Worm (Caenorhabditis elegans): Measurements from ENCODE around the gene nmy-3.

DNA sequence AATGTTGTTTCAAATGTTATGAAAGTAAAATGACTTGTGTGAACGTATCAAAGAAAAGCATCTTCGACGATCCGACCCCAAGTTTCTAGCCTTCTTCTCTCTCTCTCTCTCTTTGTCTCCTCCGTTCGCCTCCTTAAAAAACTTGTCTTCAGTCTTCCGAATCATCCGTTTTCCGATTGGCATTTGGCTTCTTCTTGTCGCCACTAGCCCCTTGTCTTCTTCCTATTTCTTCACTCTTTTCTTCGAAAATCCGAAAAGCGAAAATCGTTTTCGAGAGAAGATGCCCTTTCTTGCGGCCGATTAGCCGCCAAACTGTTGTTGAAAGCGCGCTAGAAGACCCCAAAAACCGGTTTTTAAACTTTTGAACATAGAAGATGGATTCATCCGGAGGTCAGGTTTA, 15.7 kb upstream of the nmy-3 start:
- TF ChIP-seq dao-5 (tag; optimal IDR thresholded peaks at IDR 0.05) (no peak), him-1 (tag; optimal IDR thresholded peaks at IDR 0.05) (no peak)

All from whole organism, L4/young adult.